Worm (Caenorhabditis elegans) whole organism, late embryonic: ENCODE measurements around the gene F54D8.10.
"Not testable (repeated sequence)": the region's sequence is repeated elsewhere in the genome, so short reads cannot be mapped to it uniquely, and the experiment has no call there.

Source experiments
- che-1 ChIP-seq: sonication (generic microtip); optimal IDR thresholded peaks from 2 replicates; lab custom pipeline; 2016; ENCODE audit warnings: mild to moderate bottlenecking, missing genetic modification characterization, missing compliant biosample characterization
- dve-1 ChIP-seq: sonication (generic microtip); optimal IDR thresholded peaks from 2 replicates; lab custom pipeline; 2017; ENCODE audit warnings: antibody characterized with exemption, mild to moderate bottlenecking, missing genetic modification characterization, missing compliant biosample characterization

DNA sequence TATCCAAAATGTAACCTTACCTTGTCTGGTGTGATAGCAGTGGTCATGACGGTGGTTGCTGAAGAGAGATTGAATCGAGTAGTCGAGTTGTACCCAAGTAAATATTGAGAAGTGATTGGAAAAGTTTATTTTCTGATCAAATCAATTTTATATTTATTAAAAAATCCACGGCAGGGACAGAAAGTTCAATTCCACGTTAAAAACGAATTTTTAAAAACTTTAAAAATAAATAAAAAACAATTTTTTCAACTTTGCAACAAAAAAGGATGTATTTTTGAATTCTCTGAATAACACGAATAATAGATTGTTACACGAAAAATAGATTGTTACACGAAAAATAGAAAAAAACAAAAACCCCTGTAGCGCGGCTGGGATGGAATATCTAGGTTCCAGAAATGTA, 38.9 kb upstream of the F54D8.10 start, which contains the start of gene C45G9.9:
- not testable (repeated sequence) for TF ChIP-seq dve-1, che-1 (tag; lab: Kevin White, UChicago)
